Worm (Caenorhabditis elegans) whole organism, L1 larva: ENCODE data around the gene hda-4.

Source experiments
- ama-1 ChIP-seq: fragments of 150-350 bp; optimal IDR thresholded peaks from 2 replicates; lab custom pipeline; 2014
- dpl-1 ChIP-seq, 3 experiments: fragments of 150-350 bp in 2 of 3; sonication (generic microtip) in 1 of 3; optimal IDR thresholded peaks; 2 replicates each; lab custom pipeline; 2014 to 2017; ENCODE audit warnings: missing biosample characterization in 3 of 3, missing genetic modification characterization in 3 of 3, missing genetic modification reagents in 3 of 3
- elt-3 ChIP-seq, 6 experiments: fragments of 150-350 bp in 1 of 6; sonication (generic microtip); optimal IDR thresholded peaks; 2 replicates each; lab custom pipeline; 2017 to 2018; ENCODE audit warnings: missing biosample characterization in 6 of 6, missing genetic modification characterization in 6 of 6, inconsistent platforms in 1 of 6
- lin-13 ChIP-seq: fragments of 150-350 bp; optimal IDR thresholded peaks from 2 replicates; lab custom pipeline; 2014; ENCODE audit warnings: missing biosample characterization, missing genetic modification reagents, missing genetic modification characterization
- mdl-1 ChIP-seq, 2 experiments: fragments of 150-350 bp; optimal IDR thresholded peaks; 2 replicates each; lab custom pipeline; 2014 to 2017; ENCODE audit warnings: missing biosample characterization in 2 of 2, missing genetic modification characterization in 2 of 2, inconsistent platforms in 1 of 2
- mep-1 ChIP-seq: fragments of 150-350 bp; optimal IDR thresholded peaks from 2 replicates; lab custom pipeline; 2014; ENCODE audit warnings: missing biosample characterization, missing genetic modification characterization
- nhr-11 ChIP-seq: fragments of 150-350 bp; optimal IDR thresholded peaks from 2 replicates; lab custom pipeline; 2014; ENCODE audit warnings: missing biosample characterization, missing genetic modification characterization
- nhr-237 ChIP-seq: fragments of 150-350 bp; optimal IDR thresholded peaks from 2 replicates; lab custom pipeline; 2014; ENCODE audit warnings: missing biosample characterization, missing genetic modification characterization
- snpc-4 ChIP-seq: fragments of 150-350 bp; optimal IDR thresholded peaks from 2 replicates; lab custom pipeline; 2014; ENCODE audit warnings: missing biosample characterization, missing genetic modification characterization
- ztf-11 ChIP-seq, 2 experiments: sonication (generic microtip); optimal IDR thresholded peaks; 2 replicates each; lab custom pipeline; 2016 to 2017; ENCODE audit warnings: missing genetic modification characterization in 2 of 2, missing biosample characterization in 1 of 2, missing compliant biosample characterization in 1 of 2

DNA sequence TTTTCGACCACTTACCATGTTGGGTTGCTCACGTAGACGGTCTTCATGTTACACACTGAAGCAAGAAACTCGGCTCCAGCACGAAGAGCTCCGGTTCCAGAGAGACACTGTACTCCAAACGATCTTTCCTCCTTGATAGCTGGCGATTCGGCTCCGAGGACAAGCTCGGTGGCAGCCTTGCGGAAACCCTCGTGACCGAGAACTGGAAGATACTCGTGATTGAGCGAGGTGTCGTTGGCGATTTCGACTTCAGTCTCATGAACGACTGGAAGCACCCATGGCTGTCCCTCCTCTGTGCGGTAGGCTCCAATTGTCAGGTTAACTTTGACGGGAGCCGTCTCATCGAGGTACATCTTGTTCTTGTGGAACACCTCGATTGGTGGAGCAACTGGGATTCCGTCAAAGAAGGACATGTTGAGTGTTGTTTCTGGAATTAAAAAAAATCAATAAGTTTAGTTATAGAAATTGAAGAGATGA, 63.4 kb downstream of the hda-4 start, which contains the start of gene got-1.2:
- TF ChIP-seq dpl-1 (GFP tag; optimal IDR thresholded peaks at IDR 0.05; lab: Kevin White, UChicago) (no peak), mdl-1 (tag; optimal IDR thresholded peaks at IDR 0.05; lab: Kevin White, UChicago) (no peak), lin-13 (GFP tag; lab: Kevin White, UChicago) (no peak), nhr-11 (tag; lab: Kevin White, UChicago) (no peak), mep-1 (tag; lab: Kevin White, UChicago) (no peak), snpc-4 (tag; lab: Kevin White, UChicago) (no peak), nhr-237 (tag; lab: Kevin White, UChicago) (no peak), ztf-11 (tag; optimal IDR thresholded peaks at IDR 0.05; lab: Kevin White, UChicago) (no peak), elt-3 (tag; optimal IDR thresholded peaks at IDR 0.05; lab: Kevin White, UChicago) (no peak), ama-1 (no peak)
